Fruit fly (Drosophila melanogaster) ovary, adult (tissue): ENCODE measurements around the gene CG14277.

Experiments
- CG17801 ChIP-seq: fragments of 200-800 bp; optimal IDR thresholded peaks from 2 replicates; lab custom pipeline; 2019; ENCODE audit warnings: missing biosample characterization, mild to moderate bottlenecking, missing genetic modification characterization, moderate library complexity; ENCODE audit not compliant: partially characterized antibody

CG14277 gene

dm6 chr2L:8266670-8267435 lies 24.6 kb downstream of the CG14277 start:
- no peak for TF ChIP-seq CG17801 (GFP tag; lab: Kevin White, UChicago)

DNA sequence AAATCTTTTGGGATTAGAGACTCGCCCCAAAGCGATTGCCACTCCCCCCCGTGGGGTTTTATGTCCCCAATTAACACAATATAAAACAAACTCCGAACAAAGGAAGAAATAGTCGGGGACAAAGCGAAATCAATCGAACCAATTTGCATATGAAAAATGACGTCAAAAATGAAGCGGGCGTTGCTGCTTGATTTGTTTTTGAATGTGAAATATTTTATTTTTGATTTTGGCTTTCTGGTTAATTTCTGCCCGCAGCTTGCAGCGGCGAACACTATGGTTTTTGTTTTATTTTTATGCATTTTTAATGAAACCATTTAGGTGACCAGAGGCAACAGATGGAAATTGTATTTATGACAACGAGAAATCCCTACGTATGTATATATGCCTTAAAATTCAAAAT lies 26.4 kb downstream of the CG14277 start:
- no peak for TF ChIP-seq CG17801 (GFP tag; lab: Kevin White, UChicago)

dm6 chr2L:8270916-8271315 lies 28.6 kb downstream of the CG14277 start:
- TF ChIP-seq CG17801 (GFP tag; lab: Kevin White, UChicago), result no peak

- TF ChIP-seq CG17801 (GFP tag; lab: Kevin White, UChicago), result no peak
Measured at dm6 chr2L:8274127-8274526, 31.8 kb downstream of the CG14277 start.

dm6 chr2L:8274958-8275584 lies 32.8 kb downstream of the CG14277 start:
- TF ChIP-seq CG17801 (GFP tag; lab: Kevin White, UChicago), result peak; percentile 25

- no peak for TF ChIP-seq CG17801 (GFP tag; lab: Kevin White, UChicago)
Measured at dm6 chr2L:8276287-8276686, 34.0 kb downstream of the CG14277 start.

- TF ChIP-seq CG17801 (GFP tag; lab: Kevin White, UChicago), result no peak
Measured at dm6 chr2L:8276880-8277279, 34.6 kb downstream of the CG14277 start.

dm6 chr2L:8277561-8278201 lies 35.4 kb downstream of the CG14277 start:
- TF ChIP-seq CG17801 (GFP tag; lab: Kevin White, UChicago), result peak; percentile 95

- no peak for TF ChIP-seq CG17801 (GFP tag; lab: Kevin White, UChicago)
Measured at dm6 chr2L:8279400-8280065, 37.2 kb downstream of the CG14277 start.

DNA sequence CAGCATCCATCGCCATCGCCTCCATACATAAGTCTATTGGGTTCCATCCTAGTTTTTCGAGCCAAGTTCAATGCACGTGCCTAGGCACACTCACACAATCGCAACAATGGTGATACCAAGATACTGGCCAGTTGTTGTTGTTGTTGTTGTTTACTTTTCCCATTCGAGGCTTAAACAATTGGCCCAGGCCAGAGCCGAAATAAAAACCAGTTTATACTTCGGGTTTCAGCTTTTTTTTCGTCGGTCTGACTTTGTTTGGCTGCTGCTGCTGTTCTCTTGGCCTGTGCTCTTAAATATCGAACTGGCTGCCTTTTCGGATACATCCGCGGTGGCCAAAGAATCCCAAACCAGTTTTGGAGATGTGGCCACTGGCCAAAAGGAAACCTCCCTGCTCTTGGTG lies 37.9 kb downstream of the CG14277 start:
- TF ChIP-seq CG17801 (GFP tag; lab: Kevin White, UChicago), result no peak

- no peak for TF ChIP-seq CG17801 (GFP tag; lab: Kevin White, UChicago)
Measured at dm6 chr2L:8281872-8282271, 39.6 kb downstream of the CG14277 start.

DNA sequence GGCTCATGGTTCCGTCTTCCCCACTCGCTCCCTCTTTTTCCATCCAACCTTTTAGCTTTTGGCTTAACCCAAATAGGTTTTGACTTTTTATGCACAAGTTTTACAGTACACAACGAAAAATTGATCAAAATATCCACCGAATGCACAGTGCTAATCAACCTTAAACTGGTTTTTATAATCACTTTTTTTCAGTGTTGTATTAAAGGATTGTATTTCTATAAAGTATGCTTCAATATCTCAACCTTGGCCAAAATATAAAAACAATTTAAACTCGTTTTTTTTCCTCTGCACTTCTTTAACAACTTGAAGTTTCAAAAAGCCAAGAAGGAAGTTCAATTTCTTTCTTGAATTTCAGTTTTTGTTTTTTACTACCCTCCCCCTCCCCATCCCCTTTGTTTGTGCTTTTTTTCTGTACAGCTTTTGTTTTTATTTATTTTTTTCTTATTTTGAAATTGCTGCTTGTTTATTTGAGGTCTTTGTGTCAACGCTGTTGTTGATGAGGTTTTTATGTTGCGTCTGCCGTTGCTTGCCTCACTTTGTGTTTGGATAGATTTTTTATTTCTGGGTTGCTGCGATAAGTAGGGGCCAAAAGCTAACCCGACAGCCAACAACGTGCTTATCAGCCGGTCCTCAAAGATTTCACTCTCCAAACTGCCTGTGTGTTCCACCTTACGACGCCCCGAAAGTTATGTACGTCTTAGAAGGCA lies 42.8 kb downstream of the CG14277 start:
- TF ChIP-seq CG17801 (GFP tag; lab: Kevin White, UChicago), result no peak

DNA sequence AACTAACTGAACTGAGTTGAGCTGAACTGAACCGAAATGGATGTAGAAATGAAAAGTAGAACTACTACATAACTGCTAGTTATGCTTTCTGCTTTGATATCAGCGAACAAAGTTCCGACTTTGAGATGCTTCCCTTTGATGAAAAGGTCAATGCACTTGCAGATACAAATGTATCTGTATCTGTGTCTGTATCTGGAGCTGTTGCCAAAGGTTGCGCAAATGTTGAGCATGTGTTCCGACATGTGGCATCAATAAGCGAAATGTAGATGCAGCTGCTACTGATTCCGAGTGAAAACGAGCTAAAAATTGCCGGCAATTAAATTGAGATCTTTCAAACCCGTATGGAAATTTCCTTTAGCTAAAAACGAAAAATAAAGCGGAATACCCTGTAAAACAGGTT lies 44.3 kb downstream of the CG14277 start:
- TF ChIP-seq CG17801 (GFP tag; lab: Kevin White, UChicago), result no peak

dm6 chr2L:8288087-8288486 lies 45.8 kb downstream of the CG14277 start:
- no peak for TF ChIP-seq CG17801 (GFP tag; lab: Kevin White, UChicago)
